Fruit fly (Drosophila melanogaster) whole organism, prepupa: ENCODE measurements around the gene Sf3b1.

Experiments
- Blimp-1 ChIP-seq: fragments of 200-800 bp; sonication (Bioruptor generic); optimal IDR thresholded peaks from 3 replicates; lab custom pipeline; 2017; ENCODE audit warnings: missing biosample characterization, missing genetic modification characterization, mild to moderate bottlenecking, moderate library complexity, missing genetic modification reagents
- CG10669 ChIP-seq: fragments of 200-800 bp; sonication (Bioruptor generic); optimal IDR thresholded peaks from 3 replicates; lab custom pipeline; 2018; ENCODE audit warnings: missing biosample characterization, mild to moderate bottlenecking, missing genetic modification characterization, moderate library complexity
- CG15336 ChIP-seq: fragments of 200-800 bp; sonication (Bioruptor generic); IDR thresholded peaks from 2 replicates; pipeline ENCODE4 v1.3.6; 2022; ENCODE audit warnings: missing biosample characterization, missing genetic modification characterization
- CG1621 ChIP-seq: fragments of 200-800 bp; sonication (Bioruptor generic); optimal IDR thresholded peaks from 3 replicates; lab custom pipeline; 2018; ENCODE audit warnings: missing biosample characterization, mild to moderate bottlenecking, missing genetic modification characterization
- CG32006 ChIP-seq: fragments of 200-800 bp; sonication (Bioruptor generic); optimal IDR thresholded peaks from 3 replicates; lab custom pipeline; 2017; ENCODE audit warnings: missing biosample characterization, mild to moderate bottlenecking, missing genetic modification characterization
- CG6163 ChIP-seq: fragments of 200-800 bp; sonication (Bioruptor generic); IDR thresholded peaks from 3 replicates; pipeline ENCODE4 v1.3.6; 2022; ENCODE audit warnings: missing biosample characterization, missing genetic modification characterization
- CG6276 ChIP-seq: fragments of 200-800 bp; sonication (Bioruptor generic); optimal IDR thresholded peaks from 2 replicates; lab custom pipeline; 2017; ENCODE audit warnings: missing biosample characterization, mild to moderate bottlenecking, missing genetic modification characterization
- CG6792 ChIP-seq: fragments of 200-800 bp; sonication (Bioruptor generic); optimal IDR thresholded peaks from 3 replicates; lab custom pipeline; 2016; ENCODE audit warnings: missing biosample characterization, missing genetic modification characterization
- CG6854 ChIP-seq: fragments of 200-800 bp; sonication (Bioruptor generic); optimal IDR thresholded peaks from 2 replicates; lab custom pipeline; 2017; ENCODE audit warnings: missing biosample characterization, mild to moderate bottlenecking, missing genetic modification characterization
- CG7368 ChIP-seq: fragments of 200-800 bp; sonication (Bioruptor generic); optimal IDR thresholded peaks from 3 replicates; lab custom pipeline; 2016; ENCODE audit warnings: missing biosample characterization, missing genetic modification characterization
- CG8119 ChIP-seq: fragments of 200-800 bp; sonication (Bioruptor generic); IDR thresholded peaks from 3 replicates; pipeline ENCODE4 v1.3.6; 2022; ENCODE audit warnings: missing biosample characterization, missing genetic modification characterization
- CG8632 ChIP-seq: fragments of 200-800 bp; sonication (Bioruptor generic); optimal IDR thresholded peaks from 3 replicates; lab custom pipeline; 2016; ENCODE audit warnings: missing biosample characterization, missing genetic modification characterization
- CG9139 ChIP-seq: fragments of 200-800 bp; sonication (Bioruptor generic); optimal IDR thresholded peaks from 3 replicates; lab custom pipeline; 2017; ENCODE audit warnings: missing biosample characterization, mild to moderate bottlenecking, missing genetic modification characterization
- Eip78C ChIP-seq: fragments of 200-800 bp; sonication (Bioruptor generic); peaks from one replicate; lab custom pipeline; 2016; ENCODE audit warnings: missing biosample characterization, missing genetic modification characterization
- Ets96B ChIP-seq: fragments of 200-800 bp; optimal IDR thresholded peaks from 2 replicates; lab custom pipeline; 2019; ENCODE audit warnings: missing biosample characterization, mild to moderate bottlenecking, missing genetic modification characterization, moderate library complexity
- Hr38 ChIP-seq: sonication (Bioruptor generic); optimal IDR thresholded peaks from 2 replicates; lab custom pipeline; 2016; ENCODE audit warnings: missing biosample characterization, missing genetic modification characterization
- Hr39 ChIP-seq: fragments of 200-800 bp; sonication (Bioruptor generic); optimal IDR thresholded peaks from 2 replicates; lab custom pipeline; 2016; ENCODE audit warnings: missing biosample characterization, missing genetic modification characterization
- Hr4 ChIP-seq: fragments of 200-800 bp; sonication (Bioruptor generic); optimal IDR thresholded peaks from 3 replicates; lab custom pipeline; 2016; ENCODE audit warnings: missing biosample characterization, missing genetic modification characterization
- Lpt ChIP-seq: fragments of 200-800 bp; sonication (Bioruptor generic); optimal IDR thresholded peaks from 3 replicates; lab custom pipeline; 2016; ENCODE audit warnings: missing biosample characterization, missing genetic modification characterization
- Met ChIP-seq: fragments of 200-800 bp; sonication (Bioruptor generic); optimal IDR thresholded peaks from 3 replicates; lab custom pipeline; 2016; ENCODE audit warnings: missing biosample characterization, missing genetic modification characterization
- OdsH ChIP-seq: fragments of 200-800 bp; sonication (Bioruptor generic); optimal IDR thresholded peaks from 3 replicates; lab custom pipeline; 2016; ENCODE audit warnings: missing biosample characterization, missing genetic modification characterization
- Sox102F ChIP-seq: fragments of 200-800 bp; sonication (Bioruptor generic); optimal IDR thresholded peaks from 2 replicates; lab custom pipeline; 2016; ENCODE audit warnings: missing biosample characterization, mild to moderate bottlenecking, missing genetic modification characterization
- Sox14 ChIP-seq: fragments of 200-800 bp; sonication (Bioruptor generic); optimal IDR thresholded peaks from 3 replicates; lab custom pipeline; 2016; ENCODE audit warnings: missing biosample characterization, missing genetic modification characterization
- achi ChIP-seq: fragments of 200-800 bp; sonication (Bioruptor generic); optimal IDR thresholded peaks from 3 replicates; lab custom pipeline; 2016; ENCODE audit warnings: missing biosample characterization, missing genetic modification characterization
- cyc ChIP-seq: fragments of 200-800 bp; sonication (Bioruptor generic); optimal IDR thresholded peaks from 3 replicates; lab custom pipeline; 2016; ENCODE audit warnings: missing biosample characterization, missing genetic modification characterization
- dac ChIP-seq: fragments of 200-800 bp; sonication (Bioruptor generic); optimal IDR thresholded peaks from 2 replicates; lab custom pipeline; 2017; ENCODE audit warnings: missing biosample characterization, mild to moderate bottlenecking, missing genetic modification characterization
- eg ChIP-seq: fragments of 200-800 bp; sonication (Bioruptor generic); IDR thresholded peaks from 3 replicates; pipeline ENCODE4 v1.3.6; 2022; ENCODE audit warnings: missing biosample characterization, missing genetic modification characterization
- esn ChIP-seq: fragments of 200-800 bp; sonication (Bioruptor generic); optimal IDR thresholded peaks from 2 replicates; lab custom pipeline; 2016; ENCODE audit warnings: missing biosample characterization, mild to moderate bottlenecking, missing genetic modification characterization, moderate library complexity
- fd59A ChIP-seq: fragments of 200-800 bp; sonication (Bioruptor generic); optimal IDR thresholded peaks from 2 replicates; lab custom pipeline; 2017; ENCODE audit warnings: missing biosample characterization, mild to moderate bottlenecking, missing genetic modification characterization, missing genetic modification reagents
- fd85E ChIP-seq: fragments of 200-800 bp; sonication (Bioruptor generic); optimal IDR thresholded peaks from 3 replicates; lab custom pipeline; 2016; ENCODE audit warnings: missing biosample characterization, missing genetic modification characterization
- fkh ChIP-seq: fragments of 200-800 bp; sonication (Bioruptor generic); optimal IDR thresholded peaks from 3 replicates; lab custom pipeline; 2017; ENCODE audit warnings: missing biosample characterization, mild to moderate bottlenecking, missing genetic modification characterization, moderate library complexity
- lz ChIP-seq: fragments of 200-800 bp; sonication (Bioruptor generic); optimal IDR thresholded peaks from 3 replicates; lab custom pipeline; 2016; ENCODE audit warnings: missing biosample characterization, missing genetic modification characterization
- net ChIP-seq: fragments of 200-800 bp; sonication (Bioruptor generic); optimal IDR thresholded peaks from 3 replicates; lab custom pipeline; 2016; ENCODE audit warnings: missing biosample characterization, missing genetic modification characterization
- salr ChIP-seq, 2 experiments: fragments of 200-800 bp; sonication (Bioruptor generic); optimal IDR thresholded peaks; 3 replicates each; lab custom pipeline; 2016 to 2018; ENCODE audit warnings: missing biosample characterization in 2 of 2, missing genetic modification characterization in 2 of 2, mild to moderate bottlenecking in 1 of 2
- spab ChIP-seq: fragments of 200-800 bp; sonication (Bioruptor generic); optimal IDR thresholded peaks from 2 replicates; lab custom pipeline; 2017; ENCODE audit warnings: missing biosample characterization, mild to moderate bottlenecking, missing genetic modification characterization, missing genetic modification reagents
- ss ChIP-seq, 2 experiments: fragments of 200-800 bp; sonication (Bioruptor generic); optimal IDR thresholded peaks; 2 replicates in 1 of 2; 3 replicates in 1 of 2; lab custom pipeline; 2017 to 2018; ENCODE audit warnings: mild to moderate bottlenecking in 2 of 2, missing biosample characterization in 2 of 2, missing genetic modification characterization in 2 of 2, moderate library complexity in 1 of 2
- svp ChIP-seq: fragments of 200-800 bp; sonication (Bioruptor generic); peaks from one replicate; lab custom pipeline; 2016; ENCODE audit warnings: missing biosample characterization, missing genetic modification characterization
- vri ChIP-seq: fragments of 200-800 bp; sonication (Bioruptor generic); optimal IDR thresholded peaks from 3 replicates; lab custom pipeline; 2016; ENCODE audit warnings: missing biosample characterization, mild to moderate bottlenecking, missing genetic modification characterization

Sf3b1 gene

dm6 chr2L:552432-552929 is 15.7 kb upstream of the Sf3b1 start, which contains the start of gene Ets21C (continued):
- TF ChIP-seq OdsH (no peak), salr (GFP tag; optimal IDR thresholded peaks at IDR 0.05; lab: Kevin White, UChicago) (no peak)

dm6 chr2L:559311-559710 is 8.8 kb upstream of the Sf3b1 start, which contains the start of gene Tspo:
TSS of gene Tspo (plus strand) at chr2L:559612.
- TF ChIP-seq Hr4 (GFP tag; lab: Kevin White, UChicago) (no peak), vri (no peak), Eip78C (GFP tag; lab: Kevin White, UChicago) (peak; percentile 65), CG8119 (GFP tag; lab: Robert Waterston, UW) (no peak), Met (no peak), CG10669 (GFP tag; lab: Kevin White, UChicago) (no peak), CG6854 (no peak), CG1621 (tag; lab: Kevin White, UChicago) (peak; percentile 63), CG7368 (GFP tag; lab: Kevin White, UChicago) (no peak), CG15336 (GFP tag; lab: Robert Waterston, UW) (no peak), CG9139 (GFP tag; lab: Kevin White, UChicago) (no peak), dac (GFP tag; lab: Kevin White, UChicago) (no peak), CG32006 (GFP tag; lab: Kevin White, UChicago) (no peak), salr (GFP tag; optimal IDR thresholded peaks at IDR 0.05; lab: Kevin White, UChicago) (no peak), achi (GFP tag; lab: Kevin White, UChicago) (no peak), CG8632 (GFP tag; lab: Kevin White, UChicago) (no peak), Hr39 (no peak), Ets96B (tag; lab: Kevin White, UChicago) (no peak), svp (peak; percentile 71), Sox14 (GFP tag; lab: Kevin White, UChicago) (peak; percentile 4), fd59A (no peak), cyc (no peak), CG6792 (GFP tag; lab: Kevin White, UChicago) (no peak), esn (GFP tag; lab: Kevin White, UChicago) (no peak), fkh (no peak), ss (GFP tag; optimal IDR thresholded peaks at IDR 0.05; lab: Kevin White, UChicago) (peak; percentile 28 to 58)
- TF ChIP-seq, all 60 proteins: peak for 5

- no peak for TF ChIP-seq svp
- TF ChIP-seq CG1621 (tag; lab: Kevin White, UChicago), result peak; percentile 65
- no peak for TF ChIP-seq CG6276 (GFP tag; lab: Kevin White, UChicago)
- no peak for TF ChIP-seq eg (GFP tag; lab: Robert Waterston, UW)
- no peak for TF ChIP-seq vri
- no peak for TF ChIP-seq fd85E (GFP tag; lab: Kevin White, UChicago)
- no peak for TF ChIP-seq Blimp-1 (GFP tag; lab: Kevin White, UChicago)
These were observed 8.2 kb upstream of the Sf3b1 start, which contains the start of gene rempA for dm6 chr2L:559770-560567. TSS of gene rempA (minus strand) at chr2L:560310.

- TF ChIP-seq lz (GFP tag; lab: Kevin White, UChicago) (no peak), net (peak; percentile 65), eg (GFP tag; lab: Robert Waterston, UW) (peak; percentile 57; the same call in 2 of the 3 replicates), CG6163 (GFP tag; lab: Robert Waterston, UW) (0 out of 3 replicates have a peak, but pooled peaks have one; percentile 30), CG15336 (GFP tag; lab: Robert Waterston, UW) (peak; percentile 42; the same call in 1 of the 2 replicates), Sox102F (GFP tag; lab: Kevin White, UChicago) (no peak), CG8119 (GFP tag; lab: Robert Waterston, UW) (peak; percentile 68; the same call in 2 of the 3 replicates), cyc (no peak), Hr38 (no peak), Hr4 (GFP tag; lab: Kevin White, UChicago) (no peak), Lpt (GFP tag; lab: Kevin White, UChicago) (peak; percentile 75), spab (GFP tag; lab: Kevin White, UChicago) (no peak)
These were observed 4.8 kb upstream of the Sf3b1 start for dm6 chr2L:563314-563713.
